Fruit fly (Drosophila melanogaster) whole organism, embryonic: ENCODE data around the gene Eig71Ej.

Experiments
- Awh ChIP-seq: fragments of 200-800 bp; sonication (Bioruptor generic); IDR thresholded peaks from 2 replicates; pipeline ENCODE4, ENCODE4 v1.3.6; 2022; ENCODE audit warnings: missing biosample characterization, missing genetic modification characterization
- CG10267 ChIP-seq: fragments of 200-800 bp; sonication (Bioruptor generic); optimal IDR thresholded peaks from 2 replicates; lab custom pipeline; 2018; ENCODE audit warnings: missing biosample characterization, mild to moderate bottlenecking, missing genetic modification characterization, moderate library complexity
- CG10979 ChIP-seq: fragments of 200-800 bp; sonication (Bioruptor generic); optimal IDR thresholded peaks from 2 replicates; lab custom pipeline; 2018; ENCODE audit warnings: missing biosample characterization, mild to moderate bottlenecking, missing genetic modification characterization, moderate library complexity
- CG13775 ChIP-seq: fragments of 200-800 bp; sonication (Bioruptor generic); optimal IDR thresholded peaks from 3 replicates; lab custom pipeline; 2017; ENCODE audit warnings: missing biosample characterization, mild to moderate bottlenecking, missing genetic modification characterization
- CG15696 ChIP-seq: fragments of 200-800 bp; sonication (Bioruptor generic); optimal IDR thresholded peaks from 2 replicates; lab custom pipeline; 2019; ENCODE audit warnings: missing biosample characterization, mild to moderate bottlenecking, missing genetic modification characterization, moderate library complexity
- CG16813 ChIP-seq: fragments of 200-800 bp; sonication (Bioruptor generic); IDR thresholded peaks from 3 replicates; pipeline ENCODE4 v1.3.6; 2022; ENCODE audit warnings: missing biosample characterization, missing genetic modification characterization; ENCODE audit not compliant: partially characterized antibody
- CG16815 ChIP-seq: fragments of 200-800 bp; sonication (Bioruptor generic); optimal IDR thresholded peaks from 3 replicates; lab custom pipeline; 2017; ENCODE audit warnings: missing biosample characterization, mild to moderate bottlenecking, missing genetic modification characterization
- CG17361 ChIP-seq: fragments of 200-800 bp; sonication (Bioruptor generic); IDR thresholded peaks from 3 replicates; pipeline ENCODE4 v1.3.6; 2022; ENCODE audit warnings: missing biosample characterization, missing genetic modification characterization
- CG2202 ChIP-seq: fragments of 200-800 bp; sonication (Bioruptor generic); optimal IDR thresholded peaks from 2 replicates; lab custom pipeline; 2018; ENCODE audit warnings: missing biosample characterization, mild to moderate bottlenecking, missing genetic modification characterization
- CG2712 ChIP-seq: fragments of 200-800 bp; optimal IDR thresholded peaks from 3 replicates; lab custom pipeline; 2019; ENCODE audit warnings: missing biosample characterization, mild to moderate bottlenecking, missing genetic modification characterization, moderate library complexity
- CG31441 ChIP-seq: fragments of 200-800 bp; sonication (Bioruptor generic); IDR thresholded peaks from 2 replicates; pipeline ENCODE4 v1.3.6; 2022; ENCODE audit warnings: missing biosample characterization, missing genetic modification characterization
- CG33557 ChIP-seq: fragments of 200-800 bp; sonication (Bioruptor generic); optimal IDR thresholded peaks from 2 replicates; lab custom pipeline; 2019; ENCODE audit warnings: missing biosample characterization, mild to moderate bottlenecking, missing genetic modification characterization, moderate library complexity
- CG4404 ChIP-seq: fragments of 200-800 bp; sonication (Bioruptor generic); IDR thresholded peaks from 2 replicates; pipeline ENCODE4 v1.3.6; 2022; ENCODE audit warnings: missing biosample characterization, missing genetic modification characterization
- CG4424 ChIP-seq: fragments of 200-800 bp; sonication (Bioruptor generic); optimal IDR thresholded peaks from 3 replicates; lab custom pipeline; 2016; ENCODE audit warnings: missing biosample characterization, missing genetic modification characterization
- CG4820 ChIP-seq: fragments of 200-800 bp; sonication (Bioruptor generic); optimal IDR thresholded peaks from 3 replicates; lab custom pipeline; 2016; ENCODE audit warnings: missing biosample characterization, missing genetic modification characterization
- CG5953 ChIP-seq: fragments of 200-800 bp; sonication (Bioruptor generic); IDR thresholded peaks from 2 replicates; pipeline ENCODE4 v1.3.6; 2022; ENCODE audit warnings: missing biosample characterization, missing genetic modification characterization
- CG6689 ChIP-seq: fragments of 200-800 bp; sonication (Bioruptor generic); IDR thresholded peaks from 2 replicates; pipeline ENCODE4 v1.3.6; 2022; ENCODE audit warnings: missing biosample characterization, missing genetic modification characterization
- CG6813 ChIP-seq: fragments of 200-800 bp; sonication (Bioruptor generic); optimal IDR thresholded peaks from 2 replicates; lab custom pipeline; 2017; ENCODE audit warnings: missing biosample characterization, missing genetic modification characterization, mild to moderate bottlenecking, moderate library complexity, missing genetic modification reagents
- CG7556 ChIP-seq: fragments of 200-800 bp; sonication (Bioruptor generic); optimal IDR thresholded peaks from 2 replicates; lab custom pipeline; 2017; ENCODE audit warnings: missing biosample characterization, mild to moderate bottlenecking, missing genetic modification characterization
- CG7839 ChIP-seq: fragments of 200-800 bp; sonication (Bioruptor generic); optimal IDR thresholded peaks from 3 replicates; lab custom pipeline; 2018; ENCODE audit warnings: missing biosample characterization, mild to moderate bottlenecking, missing genetic modification characterization, moderate library complexity
- CG8388 ChIP-seq: fragments of 200-800 bp; sonication (Bioruptor generic); optimal IDR thresholded peaks from 2 replicates; lab custom pipeline; 2019; ENCODE audit warnings: missing biosample characterization, mild to moderate bottlenecking, missing genetic modification characterization, moderate library complexity
- CG9727 ChIP-seq: fragments of 200-800 bp; sonication (Bioruptor generic); optimal IDR thresholded peaks from 3 replicates; lab custom pipeline; 2017; ENCODE audit warnings: missing biosample characterization, mild to moderate bottlenecking, missing genetic modification characterization
- CoRest ChIP-seq: fragments of 200-800 bp; sonication (Bioruptor generic); optimal IDR thresholded peaks from 3 replicates; lab custom pipeline; 2018; ENCODE audit warnings: missing biosample characterization, mild to moderate bottlenecking, missing genetic modification characterization, moderate library complexity
- D ChIP-seq, 2 experiments: fragments of 200-800 bp in 1 of 2; fragments of >200 bp in 1 of 2; sonication (Bioruptor generic) in 1 of 2; optimal IDR thresholded peaks; 2 replicates in 1 of 2; 3 replicates in 1 of 2; lab custom pipeline; 2017; ENCODE audit warnings: mild to moderate bottlenecking in 1 of 2, missing biosample characterization in 1 of 2, missing genetic modification characterization in 1 of 2, missing genetic modification reagents in 1 of 2
- D19A ChIP-seq: fragments of 200-800 bp; optimal IDR thresholded peaks from 3 replicates; lab custom pipeline; 2019; ENCODE audit warnings: missing biosample characterization, mild to moderate bottlenecking, missing genetic modification characterization, moderate library complexity
- Dad ChIP-seq: fragments of 200-800 bp; sonication (Bioruptor generic); optimal IDR thresholded peaks from 3 replicates; lab custom pipeline; 2016; ENCODE audit warnings: missing biosample characterization, missing genetic modification characterization
- Hr3 ChIP-seq: fragments of 200-800 bp; sonication (Bioruptor generic); optimal IDR thresholded peaks from 3 replicates; lab custom pipeline; 2016; ENCODE audit warnings: missing biosample characterization, missing genetic modification characterization
- Nf-YB ChIP-seq: fragments of 200-800 bp; sonication (Bioruptor generic); optimal IDR thresholded peaks from 3 replicates; lab custom pipeline; 2019; ENCODE audit warnings: missing biosample characterization, mild to moderate bottlenecking, missing genetic modification characterization, moderate library complexity
- Spps ChIP-seq: fragments of 200-800 bp; sonication (Bioruptor generic); optimal IDR thresholded peaks from 2 replicates; lab custom pipeline; 2018; ENCODE audit warnings: missing biosample characterization, mild to moderate bottlenecking, missing genetic modification characterization
- Xrp1 ChIP-seq: fragments of 200-800 bp; sonication (Bioruptor generic); IDR thresholded peaks from 2 replicates; pipeline ENCODE4 v1.3.6; 2022; ENCODE audit warnings: missing biosample characterization, missing genetic modification characterization
- ac ChIP-seq: fragments of 200-800 bp; sonication (Bioruptor generic); optimal IDR thresholded peaks from 3 replicates; lab custom pipeline; 2017; ENCODE audit warnings: missing biosample characterization, mild to moderate bottlenecking, missing genetic modification characterization
- ara ChIP-seq: fragments of 200-800 bp; sonication (Bioruptor generic); IDR thresholded peaks from 2 replicates; pipeline ENCODE4 v1.3.6; 2022; ENCODE audit warnings: missing biosample characterization, missing genetic modification characterization
- az2 ChIP-seq: fragments of 200-800 bp; sonication (Bioruptor generic); optimal IDR thresholded peaks from 3 replicates; lab custom pipeline; 2016; ENCODE audit warnings: missing biosample characterization, missing genetic modification characterization
- bsh ChIP-seq, 2 experiments: fragments of 200-800 bp; sonication (Bioruptor generic); optimal IDR thresholded peaks; 2 replicates each; lab custom pipeline; 2017 to 2018; ENCODE audit warnings: mild to moderate bottlenecking in 2 of 2, missing biosample characterization in 2 of 2, missing genetic modification characterization in 2 of 2, moderate library complexity in 1 of 2
- dmrt11E ChIP-seq: fragments of 200-800 bp; sonication (Bioruptor generic); optimal IDR thresholded peaks from 3 replicates; lab custom pipeline; 2018; ENCODE audit warnings: missing biosample characterization, mild to moderate bottlenecking, missing genetic modification characterization, moderate library complexity
- gem ChIP-seq: fragments of 200-800 bp; sonication (Bioruptor generic); optimal IDR thresholded peaks from 2 replicates; lab custom pipeline; 2019; ENCODE audit warnings: missing biosample characterization, mild to moderate bottlenecking, missing genetic modification characterization, moderate library complexity
- grau ChIP-seq: fragments of 200-800 bp; optimal IDR thresholded peaks from 3 replicates; lab custom pipeline; 2019; ENCODE audit warnings: missing biosample characterization, mild to moderate bottlenecking, missing genetic modification characterization, moderate library complexity
- gsb-n ChIP-seq: fragments of 200-800 bp; sonication (Bioruptor generic); optimal IDR thresholded peaks from 3 replicates; lab custom pipeline; 2018; ENCODE audit warnings: missing biosample characterization, mild to moderate bottlenecking, missing genetic modification characterization
- lola ChIP-seq, 3 experiments: fragments of >200 bp in 2 of 3; fragments of 200-800 bp in 1 of 3; sonication (Bioruptor generic) in 1 of 3; optimal IDR thresholded peaks; 2 replicates each; lab custom pipeline; 2017 to 2019; ENCODE audit warnings: missing biosample characterization in 3 of 3, missing genetic modification characterization in 3 of 3, mild to moderate bottlenecking in 1 of 3, moderate library complexity in 1 of 3
- nmo ChIP-seq: fragments of 200-800 bp; sonication (Bioruptor generic); optimal IDR thresholded peaks from 2 replicates; lab custom pipeline; 2018; ENCODE audit warnings: missing biosample characterization, mild to moderate bottlenecking, missing genetic modification characterization, moderate library complexity
- onecut ChIP-seq: fragments of 200-800 bp; sonication (Bioruptor generic); IDR thresholded peaks from 2 replicates; pipeline ENCODE4 v1.3.6; 2022; ENCODE audit warnings: missing biosample characterization, missing genetic modification characterization
- phol ChIP-seq: fragments of 200-800 bp; sonication (Bioruptor generic); optimal IDR thresholded peaks from 3 replicates; lab custom pipeline; 2018; ENCODE audit warnings: missing biosample characterization, mild to moderate bottlenecking, missing genetic modification characterization, moderate library complexity
- sens ChIP-seq: fragments of 200-800 bp; sonication (Bioruptor generic); peaks from one replicate; lab custom pipeline; 2016; ENCODE audit warnings: missing biosample characterization, missing genetic modification characterization
- tll ChIP-seq, 2 experiments: fragments of 200-800 bp in 1 of 2; fragments of >200 bp in 1 of 2; sonication (Bioruptor generic) in 1 of 2; optimal IDR thresholded peaks; 2 replicates each; lab custom pipeline; 2017 to 2019; ENCODE audit warnings: missing biosample characterization in 2 of 2, missing genetic modification characterization in 2 of 2, mild to moderate bottlenecking in 1 of 2, moderate library complexity in 1 of 2
- trem ChIP-seq: fragments of 200-800 bp; optimal IDR thresholded peaks from 3 replicates; lab custom pipeline; 2019; ENCODE audit warnings: missing biosample characterization, mild to moderate bottlenecking, missing genetic modification characterization, moderate library complexity
- twi ChIP-seq: fragments of 200-800 bp; optimal IDR thresholded peaks from 2 replicates; lab custom pipeline; 2019; ENCODE audit warnings: missing biosample characterization, mild to moderate bottlenecking, missing genetic modification characterization, moderate library complexity
- unpg ChIP-seq: fragments of 200-800 bp; sonication (Bioruptor generic); optimal IDR thresholded peaks from 3 replicates; lab custom pipeline; 2018; ENCODE audit warnings: missing biosample characterization, mild to moderate bottlenecking, missing genetic modification characterization, moderate library complexity
- zf30C ChIP-seq: fragments of 200-800 bp; sonication (Bioruptor generic); optimal IDR thresholded peaks from 3 replicates; lab custom pipeline; 2018; ENCODE audit warnings: missing biosample characterization, mild to moderate bottlenecking, missing genetic modification characterization
- zfh1 ChIP-seq: fragments of 200-800 bp; sonication (Bioruptor generic); IDR thresholded peaks from 3 replicates; pipeline ENCODE4 v1.3.6; 2022; ENCODE audit warnings: missing biosample characterization, missing genetic modification characterization

Gene Eig71Ej

DNA sequence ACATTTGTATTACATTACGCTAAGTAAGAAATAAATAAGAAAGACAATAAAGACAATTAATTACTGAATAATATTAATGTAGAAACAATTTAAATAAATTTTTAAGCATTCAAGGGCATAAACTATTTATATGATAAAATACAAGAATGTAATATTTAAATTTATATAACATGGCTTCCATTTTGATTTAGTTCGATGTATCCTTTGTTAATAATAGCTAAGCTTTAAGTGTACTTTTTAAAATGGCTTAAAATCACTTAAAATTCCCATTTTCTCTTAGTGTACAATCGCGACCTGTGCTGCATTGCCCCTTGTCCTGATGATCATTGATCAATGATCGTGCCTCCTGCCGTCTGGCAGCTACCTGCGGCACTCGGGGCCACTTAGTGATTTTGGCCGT, 9.6 kb upstream of the Eig71Ej start:
- no peak for TF ChIP-seq unpg
- TF ChIP-seq Xrp1 (GFP tag; lab: Robert Waterston, UW) = peak; percentile 66; the same call in 1 of the 2 replicates
- no peak for TF ChIP-seq CG16813 (GFP tag; lab: Robert Waterston, UW)
- TF ChIP-seq CG6813 = peak; percentile 25
- no peak for TF ChIP-seq D (optimal IDR thresholded peaks at IDR 0.05; lab: Kevin White, UChicago)
- peak; percentile 29 for TF ChIP-seq D (GFP tag; optimal IDR thresholded peaks at IDR 0.05; lab: Kevin White, UChicago)
- TF ChIP-seq Awh (GFP tag; lab: Robert Waterston, UW) = no peak
- TF ChIP-seq CG33557 (GFP tag; lab: Kevin White, UChicago) = peak; percentile 73
- peak; percentile 48 for TF ChIP-seq phol (tag; lab: Kevin White, UChicago)
- peak; percentile 27 for TF ChIP-seq CG16815
- peak; percentile 37 for TF ChIP-seq CoRest (tag; lab: Kevin White, UChicago)
- TF ChIP-seq CG10979 (tag; lab: Kevin White, UChicago) = peak; percentile 76
- TF ChIP-seq az2 (GFP tag; lab: Kevin White, UChicago) = peak; percentile 12
- TF ChIP-seq onecut = no peak
- TF ChIP-seq CG17361 (GFP tag; lab: Robert Waterston, UW) = peak; percentile 72
- peak; percentile 4 for TF ChIP-seq twi (tag; lab: Kevin White, UChicago)
- peak; percentile 6 for TF ChIP-seq CG7556 (GFP tag; lab: Kevin White, UChicago)
- TF ChIP-seq CG8388 = peak; percentile 19
- TF ChIP-seq CG4820 (GFP tag; lab: Kevin White, UChicago) = no peak
- TF ChIP-seq grau (tag; lab: Kevin White, UChicago) = peak; percentile 30
- TF ChIP-seq gem (tag; lab: Kevin White, UChicago) = peak; percentile 62
- peak; percentile 37 for TF ChIP-seq nmo (GFP tag; lab: Kevin White, UChicago)
- TF ChIP-seq CG15696 = peak; percentile 80
- 0 out of 2 replicates have a peak, but pooled peaks have one; percentile 24 for TF ChIP-seq ara
- TF ChIP-seq CG4404 = peak; percentile 69
- TF ChIP-seq bsh (GFP tag; optimal IDR thresholded peaks at IDR 0.05; lab: Kevin White, UChicago) = peak in 1 of 2 experiments; percentile 18
- TF ChIP-seq CG9727 = peak; percentile 81
- peak; percentile 10 for TF ChIP-seq Spps (tag; lab: Kevin White, UChicago)
- TF ChIP-seq Nf-YB = peak; percentile 5
- no peak for TF ChIP-seq CG2202
- TF ChIP-seq zf30C (GFP tag; lab: Kevin White, UChicago) = peak; percentile 83
- peak; percentile 35 for TF ChIP-seq CG13775
- peak; percentile 48 for TF ChIP-seq CG31441 (GFP tag; lab: Robert Waterston, UW)
- peak in 1 of 2 experiments; percentile 3 for TF ChIP-seq tll (GFP tag; optimal IDR thresholded peaks at IDR 0.05; lab: Kevin White, UChicago)
- TF ChIP-seq gsb-n = peak; percentile 19
- TF ChIP-seq lola (GFP tag; optimal IDR thresholded peaks at IDR 0.05; lab: Kevin White, UChicago) = peak in 1 of 3 experiments; percentile 86
- TF ChIP-seq zfh1 (GFP tag; lab: Robert Waterston, UW) = 0 out of 3 replicates have a peak, but pooled peaks have one; percentile 12
- TF ChIP-seq CG10267 = peak; percentile 62
- TF ChIP-seq CG5953 (GFP tag; lab: Robert Waterston, UW) = no peak
- peak; percentile 34 for TF ChIP-seq D19A (tag; lab: Kevin White, UChicago)
- TF ChIP-seq sens (GFP tag; lab: Kevin White, UChicago) = peak; percentile 42
- peak; percentile 74 for TF ChIP-seq CG2712 (tag; lab: Kevin White, UChicago)
- 0 out of 2 replicates have a peak, but pooled peaks have one; percentile 13 for TF ChIP-seq CG6689 (GFP tag; lab: Robert Waterston, UW)
- TF ChIP-seq trem = peak; percentile 8
- TF ChIP-seq dmrt11E (tag; lab: Kevin White, UChicago) = peak; percentile 86
- TF ChIP-seq CG7839 = peak; percentile 12
- peak; percentile 68 for TF ChIP-seq ac (GFP tag; lab: Kevin White, UChicago)
- TF ChIP-seq Hr3 (GFP tag; lab: Kevin White, UChicago) = peak; percentile 9
- peak; percentile 13 for TF ChIP-seq CG4424 (GFP tag; lab: Kevin White, UChicago)
- no peak for TF ChIP-seq Dad
